Fruit fly (Drosophila melanogaster) whole organism, embryonic: ENCODE results near the gene CG14237.

Experiments used
- CG10147 ChIP-seq: fragments of 200-800 bp; sonication (Bioruptor generic); optimal IDR thresholded peaks from 2 replicates; lab custom pipeline; 2019; ENCODE audit warnings: missing biosample characterization, mild to moderate bottlenecking, missing genetic modification characterization, moderate library complexity
- CG10366 ChIP-seq: fragments of 200-800 bp; sonication (Bioruptor generic); IDR thresholded peaks from 2 replicates; pipeline ENCODE4 v1.3.6; 2022; ENCODE audit warnings: missing biosample characterization, missing genetic modification characterization
- CG10959 ChIP-seq: fragments of 200-800 bp; sonication (Bioruptor generic); IDR thresholded peaks from 2 replicates; pipeline ENCODE4 v1.3.6; 2022; ENCODE audit warnings: missing biosample characterization, missing genetic modification characterization
- CG11456 ChIP-seq: fragments of 200-800 bp; sonication (Bioruptor generic); IDR thresholded peaks from 3 replicates; pipeline ENCODE4 v1.3.6; 2022; ENCODE audit warnings: missing biosample characterization, missing genetic modification characterization
- CG11504 ChIP-seq: fragments of 200-800 bp; sonication (Bioruptor generic); optimal IDR thresholded peaks from 3 replicates; lab custom pipeline; 2019; ENCODE audit warnings: missing biosample characterization, mild to moderate bottlenecking, missing genetic modification characterization, moderate library complexity
- CG13624 ChIP-seq: fragments of 200-800 bp; sonication (Bioruptor generic); optimal IDR thresholded peaks from 2 replicates; lab custom pipeline; 2016; ENCODE audit warnings: missing biosample characterization, missing genetic modification characterization
- CG14441 ChIP-seq: fragments of 200-800 bp; sonication (Bioruptor generic); IDR thresholded peaks from 2 replicates; pipeline ENCODE4 v1.3.6; 2022; ENCODE audit warnings: missing biosample characterization, missing genetic modification characterization
- CG14667 ChIP-seq: fragments of 200-800 bp; sonication (Bioruptor generic); IDR thresholded peaks from 2 replicates; pipeline ENCODE4 v1.3.6; 2022; ENCODE audit warnings: missing biosample characterization, missing genetic modification characterization
- CG18599 ChIP-seq: fragments of 200-800 bp; sonication (Bioruptor generic); optimal IDR thresholded peaks from 3 replicates; lab custom pipeline; 2017; ENCODE audit warnings: missing biosample characterization, missing genetic modification characterization, mild to moderate bottlenecking, moderate library complexity, missing genetic modification reagents
- CG31441 ChIP-seq: fragments of 200-800 bp; sonication (Bioruptor generic); IDR thresholded peaks from 2 replicates; pipeline ENCODE4 v1.3.6; 2022; ENCODE audit warnings: missing biosample characterization, missing genetic modification characterization
- CG32772 ChIP-seq: fragments of 200-800 bp; sonication (Bioruptor generic); IDR thresholded peaks from 2 replicates; pipeline ENCODE4 v1.3.6; 2022; ENCODE audit warnings: missing biosample characterization, missing genetic modification characterization
- CG3281 ChIP-seq: fragments of 200-800 bp; sonication (Bioruptor generic); optimal IDR thresholded peaks from 3 replicates; lab custom pipeline; 2017; ENCODE audit warnings: missing biosample characterization, mild to moderate bottlenecking, missing genetic modification characterization
- CG4730 ChIP-seq: fragments of 200-800 bp; sonication (Bioruptor generic); IDR thresholded peaks from 2 replicates; pipeline ENCODE4 v1.3.6; 2022; ENCODE audit warnings: missing biosample characterization, missing genetic modification characterization
- CG7839 ChIP-seq: fragments of 200-800 bp; sonication (Bioruptor generic); optimal IDR thresholded peaks from 3 replicates; lab custom pipeline; 2018; ENCODE audit warnings: missing biosample characterization, mild to moderate bottlenecking, missing genetic modification characterization, moderate library complexity
- CG7987 ChIP-seq: fragments of 200-800 bp; sonication (Bioruptor generic); optimal IDR thresholded peaks from 2 replicates; lab custom pipeline; 2018; ENCODE audit warnings: missing biosample characterization, mild to moderate bottlenecking, missing genetic modification characterization, moderate library complexity
- CG9817 ChIP-seq: fragments of 200-800 bp; sonication (Bioruptor generic); optimal IDR thresholded peaks from 2 replicates; lab custom pipeline; 2018; ENCODE audit warnings: missing biosample characterization, mild to moderate bottlenecking, missing genetic modification characterization, moderate library complexity
- CG9876 ChIP-seq: fragments of 200-800 bp; sonication (Bioruptor generic); optimal IDR thresholded peaks from 2 replicates; lab custom pipeline; 2016; ENCODE audit warnings: missing biosample characterization, missing genetic modification characterization
- E2f1 ChIP-seq: fragments of 200-800 bp; sonication (Bioruptor generic); IDR thresholded peaks from 2 replicates; pipeline ENCODE4 v1.3.6; 2022; ENCODE audit warnings: missing biosample characterization, missing genetic modification characterization
- H15 ChIP-seq: fragments of 200-800 bp; sonication (Bioruptor generic); IDR thresholded peaks from 3 replicates; pipeline ENCODE4 v1.3.6; 2022; ENCODE audit warnings: missing biosample characterization, missing genetic modification characterization
- HHEX ChIP-seq: fragments of 200-800 bp; sonication (Bioruptor generic); optimal IDR thresholded peaks from 3 replicates; lab custom pipeline; 2017; ENCODE audit warnings: missing biosample characterization, mild to moderate bottlenecking, missing genetic modification characterization, missing genetic modification reagents
- HLH3B ChIP-seq: fragments of 200-800 bp; sonication (Bioruptor generic); IDR thresholded peaks from 2 replicates; pipeline ENCODE4 v1.3.6; 2022; ENCODE audit warnings: missing biosample characterization, missing genetic modification characterization
- Hr3 ChIP-seq: fragments of 200-800 bp; sonication (Bioruptor generic); optimal IDR thresholded peaks from 3 replicates; lab custom pipeline; 2016; ENCODE audit warnings: missing biosample characterization, missing genetic modification characterization
- Hr39 ChIP-seq: fragments of >200 bp; optimal IDR thresholded peaks from 2 replicates; lab custom pipeline; 2017
- Mrtf ChIP-seq: fragments of 200-800 bp; sonication (Bioruptor generic); IDR thresholded peaks from 3 replicates; pipeline ENCODE4 v1.3.6; 2022; ENCODE audit warnings: missing biosample characterization, missing genetic modification characterization
- Oaz ChIP-seq: fragments of 200-800 bp; sonication (Bioruptor generic); IDR thresholded peaks from 2 replicates; pipeline ENCODE4 v1.3.6; 2022; ENCODE audit warnings: missing biosample characterization, missing genetic modification characterization
- Rfx ChIP-seq: fragments of 200-800 bp; sonication (Bioruptor generic); IDR thresholded peaks from 2 replicates; pipeline ENCODE4 v1.3.6; 2022; ENCODE audit warnings: missing biosample characterization, missing genetic modification characterization
- Sox100B ChIP-seq: fragments of 200-800 bp; sonication (Bioruptor generic); optimal IDR thresholded peaks from 3 replicates; lab custom pipeline; 2018; ENCODE audit warnings: missing biosample characterization, mild to moderate bottlenecking, missing genetic modification characterization
- Xrp1 ChIP-seq: fragments of 200-800 bp; sonication (Bioruptor generic); IDR thresholded peaks from 2 replicates; pipeline ENCODE4 v1.3.6; 2022; ENCODE audit warnings: missing biosample characterization, missing genetic modification characterization
- al ChIP-seq: fragments of 200-800 bp; sonication (Bioruptor generic); IDR thresholded peaks from 2 replicates; pipeline ENCODE4 v1.3.6; 2022; ENCODE audit warnings: missing biosample characterization, missing genetic modification characterization
- bcd ChIP-seq: fragments of 200-800 bp; sonication (Bioruptor generic); optimal IDR thresholded peaks from 2 replicates; lab custom pipeline; 2017; ENCODE audit warnings: missing biosample characterization, mild to moderate bottlenecking, missing genetic modification characterization
- corto ChIP-seq: fragments of 200-800 bp; sonication (Bioruptor generic); optimal IDR thresholded peaks from 2 replicates; lab custom pipeline; 2016; ENCODE audit warnings: missing biosample characterization, mild to moderate bottlenecking, missing genetic modification characterization, moderate library complexity
- danr ChIP-seq: fragments of 200-800 bp; sonication (Bioruptor generic); IDR thresholded peaks from 2 replicates; pipeline ENCODE4 v1.3.6; 2022; ENCODE audit warnings: missing biosample characterization, missing genetic modification characterization
- dysf ChIP-seq: fragments of 200-800 bp; sonication (Bioruptor generic); IDR thresholded peaks from 3 replicates; pipeline ENCODE4 v1.3.6; 2022; ENCODE audit warnings: missing biosample characterization, missing genetic modification characterization
- ewg ChIP-seq: fragments of 200-800 bp; sonication (Bioruptor generic); optimal IDR thresholded peaks from 3 replicates; lab custom pipeline; 2017; ENCODE audit warnings: mild to moderate bottlenecking, missing biosample characterization, missing genetic modification reagents, missing genetic modification characterization
- fd96Cb ChIP-seq: fragments of 200-800 bp; sonication (Bioruptor generic); optimal IDR thresholded peaks from 2 replicates; lab custom pipeline; 2018; ENCODE audit warnings: missing biosample characterization, mild to moderate bottlenecking, missing genetic modification characterization, moderate library complexity
- ind ChIP-seq: fragments of 200-800 bp; sonication (Bioruptor generic); optimal IDR thresholded peaks from 3 replicates; lab custom pipeline; 2016; ENCODE audit warnings: missing biosample characterization, missing genetic modification characterization
- ken ChIP-seq: fragments of 200-800 bp; sonication (Bioruptor generic); IDR thresholded peaks from 3 replicates; pipeline ENCODE4 v1.3.6; 2022; ENCODE audit warnings: missing biosample characterization, missing genetic modification characterization
- lab ChIP-seq: fragments of 200-800 bp; sonication (Bioruptor generic); optimal IDR thresholded peaks from 3 replicates; lab custom pipeline; 2017; ENCODE audit warnings: missing biosample characterization, missing genetic modification characterization, mild to moderate bottlenecking, moderate library complexity, missing genetic modification reagents
- mam ChIP-seq: fragments of 200-800 bp; sonication (Bioruptor generic); optimal IDR thresholded peaks from 3 replicates; lab custom pipeline; 2016; ENCODE audit warnings: missing biosample characterization, missing genetic modification characterization
- nau ChIP-seq: fragments of 200-800 bp; sonication (Bioruptor generic); optimal IDR thresholded peaks from 3 replicates; lab custom pipeline; 2017; ENCODE audit warnings: missing biosample characterization, mild to moderate bottlenecking, missing genetic modification characterization, missing genetic modification reagents
- nmo ChIP-seq: fragments of 200-800 bp; sonication (Bioruptor generic); optimal IDR thresholded peaks from 2 replicates; lab custom pipeline; 2018; ENCODE audit warnings: missing biosample characterization, mild to moderate bottlenecking, missing genetic modification characterization, moderate library complexity
- pb ChIP-seq: fragments of 200-800 bp; sonication (Bioruptor generic); optimal IDR thresholded peaks from 3 replicates; lab custom pipeline; 2016; ENCODE audit warnings: missing biosample characterization, missing genetic modification characterization
- prd ChIP-seq, 3 experiments: fragments of >200 bp in 2 of 3; fragments of 200-800 bp in 1 of 3; sonication (Bioruptor generic) in 1 of 3; optimal IDR thresholded peaks in 2 of 3; IDR thresholded peaks in 1 of 3; 2 replicates in 2 of 3; 3 replicates in 1 of 3; pipeline versions ENCODE4 v1.3.6 to Lab custom; 2017 to 2022; ENCODE audit warnings: missing biosample characterization in 1 of 3, missing genetic modification characterization in 1 of 3
- sob ChIP-seq: fragments of 200-800 bp; sonication (Bioruptor generic); IDR thresholded peaks from 2 replicates; pipeline ENCODE4 v1.3.6; 2022; ENCODE audit warnings: missing biosample characterization, missing genetic modification characterization
- ssp ChIP-seq: fragments of 200-800 bp; sonication (Bioruptor generic); IDR thresholded peaks from 2 replicates; pipeline ENCODE4 v1.3.6; 2022; ENCODE audit warnings: missing biosample characterization, missing genetic modification characterization
- ttk ChIP-seq: fragments of 200-800 bp; sonication (Bioruptor generic); IDR thresholded peaks from 2 replicates; pipeline ENCODE4 v2.1.2; 2022; ENCODE audit warnings: missing biosample characterization, missing genetic modification characterization
- twi ChIP-seq: fragments of 200-800 bp; optimal IDR thresholded peaks from 2 replicates; lab custom pipeline; 2019; ENCODE audit warnings: missing biosample characterization, mild to moderate bottlenecking, missing genetic modification characterization, moderate library complexity

CG14237 gene

DNA sequence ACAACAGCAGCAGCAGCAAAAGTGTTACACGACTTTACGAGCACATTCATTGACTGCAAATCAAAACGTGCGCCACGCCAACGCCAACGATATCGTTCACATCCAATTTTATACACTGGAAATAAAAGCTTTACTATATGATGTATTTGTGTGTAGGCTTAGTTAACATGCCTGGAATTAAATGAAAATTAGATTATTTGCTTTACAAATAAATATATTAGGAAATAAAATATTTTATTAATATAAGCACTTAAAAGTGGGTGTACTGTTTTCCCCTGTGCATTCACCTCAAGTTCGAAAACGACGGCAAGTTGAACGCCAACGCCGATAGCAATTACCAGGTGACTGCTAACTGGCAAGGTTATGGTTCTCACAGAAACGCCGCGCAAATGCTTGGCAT lies 46.9 kb upstream of the CG14237 start (continued):
- TF ChIP-seq CG18599 (GFP tag; lab: Kevin White, UChicago) (peak; percentile 30), CG4730 (no peak), sob (peak; percentile 29; the same call in 1 of the 2 replicates), fd96Cb (tag; lab: Kevin White, UChicago) (peak; percentile 15), ssp (GFP tag; lab: Robert Waterston, UW) (peak; percentile 39; the same call in 1 of the 2 replicates), CG3281 (GFP tag; lab: Kevin White, UChicago) (peak; percentile 0), CG13624 (GFP tag; lab: Kevin White, UChicago) (no peak), Mrtf (peak; percentile 41; the same call in 1 of the 3 replicates), CG7839 (tag; lab: Kevin White, UChicago) (peak; percentile 67), Hr3 (no peak), CG9817 (tag; lab: Kevin White, UChicago) (peak; percentile 5), CG10147 (GFP tag; lab: Kevin White, UChicago) (no peak), E2f1 (GFP tag; lab: Robert Waterston, UW) (peak; percentile 45; the same call in 1 of the 2 replicates), CG11456 (GFP tag; lab: Robert Waterston, UW) (0 out of 3 replicates have a peak, but pooled peaks have one; percentile 30), CG11504 (peak; percentile 62), danr (GFP tag; lab: Robert Waterston, UW) (peak; percentile 32; the same call in 1 of the 2 replicates), H15 (GFP tag; lab: Robert Waterston, UW) (0 out of 3 replicates have a peak, but pooled peaks have one; percentile 43), ind (peak; percentile 21), lab (GFP tag; lab: Kevin White, UChicago) (peak; percentile 43), Oaz (GFP tag; lab: Robert Waterston, UW) (no peak), HLH3B (peak; percentile 61; the same call in 1 of the 2 replicates), dysf (GFP tag; lab: Robert Waterston, UW) (peak; percentile 71; the same call in 2 of the 3 replicates), prd (optimal IDR thresholded peaks at IDR 0.05; lab: Kevin White, UChicago) (no peak), prd (GFP tag; IDR thresholded peaks at IDR 0.05; lab: Robert Waterston, UW) (peak; percentile 30; the same call in 1 of the 3 replicates), CG10959 (GFP tag; lab: Robert Waterston, UW) (no peak), Rfx (GFP tag; lab: Robert Waterston, UW) (0 out of 2 replicates have a peak, but pooled peaks have one; percentile 21), al (GFP tag; lab: Robert Waterston, UW) (0 out of 2 replicates have a peak, but pooled peaks have one; percentile 9), CG14667 (GFP tag; lab: Robert Waterston, UW) (peak; percentile 42; the same call in 1 of the 2 replicates), bcd (GFP tag; lab: Kevin White, UChicago) (peak; percentile 3), Xrp1 (GFP tag; lab: Robert Waterston, UW) (no peak), CG9876 (no peak), Sox100B (GFP tag; lab: Kevin White, UChicago) (peak; percentile 23), nmo (GFP tag; lab: Kevin White, UChicago) (peak; percentile 26), ttk (GFP tag; lab: Robert Waterston, UW) (peak; percentile 53), CG31441 (GFP tag; lab: Robert Waterston, UW) (peak; percentile 34; the same call in 1 of the 2 replicates), HHEX (GFP tag; lab: Kevin White, UChicago) (peak; percentile 20), twi (no peak), nau (GFP tag; lab: Kevin White, UChicago) (no peak)
- TF ChIP-seq, all 482 proteins: peak for 47

DNA sequence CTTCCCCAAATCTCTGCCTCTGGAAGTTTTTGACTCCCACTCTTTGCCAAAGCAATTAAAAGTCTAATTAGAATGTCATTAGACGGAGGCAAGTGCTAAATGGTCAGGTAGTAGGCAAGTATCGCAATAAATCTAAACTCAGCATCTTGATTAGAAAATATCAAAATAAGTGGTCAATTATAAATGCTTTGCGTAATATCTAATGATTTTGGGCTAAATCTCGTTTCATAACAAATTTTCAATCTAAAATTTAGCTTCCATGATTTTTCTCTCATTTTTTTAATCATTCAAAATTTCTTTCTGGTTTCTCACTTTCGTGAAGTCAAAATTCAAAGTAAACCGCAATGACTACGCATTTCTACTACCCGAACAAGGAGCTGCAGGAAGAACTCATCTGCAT lies 42.9 kb upstream of the CG14237 start, which contains the start of gene Ald2:
Gene Ald2, plus strand, starts transcription at position 301 of the 400 bp plus-strand sequence.
- no peak for TF ChIP-seq CG10366 (GFP tag; lab: Robert Waterston, UW)
- TF ChIP-seq Oaz (GFP tag; lab: Robert Waterston, UW): no peak
- no peak for TF ChIP-seq CG7987 (GFP tag; lab: Kevin White, UChicago)
- TF ChIP-seq pb (GFP tag; lab: Kevin White, UChicago): no peak
- no peak for TF ChIP-seq mam
- no peak for TF ChIP-seq CG14441 (GFP tag; lab: Robert Waterston, UW)
- TF ChIP-seq CG32772: no peak
- TF ChIP-seq ssp (GFP tag; lab: Robert Waterston, UW): no peak
- no peak for TF ChIP-seq ken (GFP tag; lab: Robert Waterston, UW)
- no peak for TF ChIP-seq al (GFP tag; lab: Robert Waterston, UW)
- no peak for TF ChIP-seq ewg (GFP tag; lab: Kevin White, UChicago)
- no peak for TF ChIP-seq corto (GFP tag; lab: Kevin White, UChicago)
- TF ChIP-seq Hr39 (lab: Kevin White, UChicago): no peak
